Worm (Caenorhabditis elegans): ENCODE data around the gene T03F7.6.

The T03F7.6 gene

DNA sequence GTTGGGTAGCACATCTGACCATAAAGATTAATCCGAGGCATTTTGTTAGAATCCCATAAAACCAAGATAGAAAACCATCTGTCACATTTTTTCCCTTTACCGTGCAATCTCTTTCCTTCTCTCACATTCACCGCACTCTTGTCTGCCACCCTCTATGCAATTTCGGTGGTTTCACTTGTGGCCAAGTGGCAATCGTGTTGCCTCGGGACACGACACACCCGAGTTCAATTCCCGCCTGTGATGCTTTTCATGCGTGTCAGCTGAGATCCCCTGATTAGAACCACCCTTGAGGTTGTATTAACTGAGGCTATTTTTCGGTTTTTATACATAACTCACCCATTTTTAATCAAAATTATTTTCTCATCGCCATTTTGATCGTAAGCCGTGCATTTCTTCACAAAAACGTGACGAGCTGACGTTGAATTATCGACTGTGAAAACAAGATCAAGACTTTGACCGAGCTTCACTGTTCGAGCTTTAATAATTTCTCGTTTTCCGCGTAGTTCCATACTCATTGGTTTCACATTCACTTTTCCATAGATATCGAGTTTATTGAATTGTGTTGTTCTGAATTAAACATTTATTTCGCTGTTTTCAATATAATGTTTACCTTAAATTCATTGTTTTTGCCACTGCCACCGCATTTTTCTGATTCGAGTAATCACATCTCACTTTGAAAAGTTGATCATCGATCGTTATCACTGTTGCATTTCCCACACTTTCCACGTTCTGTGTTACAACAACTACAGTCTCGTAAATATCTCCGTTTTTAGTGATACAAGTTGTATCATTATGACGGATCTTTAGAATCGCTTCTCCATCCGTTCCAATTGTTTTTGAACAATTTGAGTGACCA is 19.8 kb downstream of the T03F7.6 start (continued):
- peak; percentile 87 for TF ChIP-seq snpc-4 (GFP tag; optimal IDR thresholded peaks at IDR 0.05)
- TF ChIP-seq snpc-4 (tag; optimal IDR thresholded peaks at IDR 0.05): peak; percentile 68 to 91 (median 88)
- peak; percentile 96 for TF ChIP-seq T07F8.4 (tag; optimal IDR thresholded peaks at IDR 0.05)
- TF ChIP-seq dox-1 (GFP tag; IDR thresholded peaks at IDR 0.05): peak; percentile 98
- peak; percentile 99 for TF ChIP-seq chd-7 (tag; optimal IDR thresholded peaks at IDR 0.05)
- TF ChIP-seq die-1 (tag; optimal IDR thresholded peaks at IDR 0.05): peak; percentile 98
- peak; percentile 95 for TF ChIP-seq ztf-26 (tag; optimal IDR thresholded peaks at IDR 0.05)
- peak; percentile 92 for TF ChIP-seq egl-18 (GFP tag; IDR thresholded peaks at IDR 0.05)
- TF ChIP-seq ceh-40 (GFP tag; IDR thresholded peaks at IDR 0.05): peak; percentile 96
- TF ChIP-seq F57A8.1 (GFP tag; optimal IDR thresholded peaks at IDR 0.05): peak; percentile 99
- TF ChIP-seq egrh-3 (GFP tag; IDR thresholded peaks at IDR 0.05): peak; percentile 73
- TF ChIP-seq ceh-58 (GFP tag; IDR thresholded peaks at IDR 0.05): peak; percentile 99
- peak; percentile 99 for TF ChIP-seq ceh-79 (tag; optimal IDR thresholded peaks at IDR 0.05)
- TF ChIP-seq B0019.2 (GFP tag; conservative IDR thresholded peaks at IDR 0.05): peak; percentile 87
- peak; percentile 99 for TF ChIP-seq sptf-2 (GFP tag; optimal IDR thresholded peaks at IDR 0.05)
- TF ChIP-seq lag-1 (GFP tag; IDR thresholded peaks at IDR 0.05): 0 out of 2 replicates have a peak, but pooled peaks have one; percentile 71
- peak; percentile 82 for TF ChIP-seq C06A6.2 (GFP tag; conservative IDR thresholded peaks at IDR 0.05)
- peak; percentile 88 for TF ChIP-seq Y67H2A.10 (GFP tag; conservative IDR thresholded peaks at IDR 0.05)
- peak; percentile 94 for TF ChIP-seq sea-2 (GFP tag; IDR thresholded peaks at IDR 0.05)
- TF ChIP-seq ccch-3 (GFP tag; optimal IDR thresholded peaks at IDR 0.05): peak; percentile 90
- peak; percentile 99 for TF ChIP-seq T26A5.8 (tag; optimal IDR thresholded peaks at IDR 0.05)
- TF ChIP-seq unc-62 (GFP tag; optimal IDR thresholded peaks at IDR 0.05): peak; percentile 25
- peak; percentile 99 for TF ChIP-seq ets-4 (GFP tag; optimal IDR thresholded peaks at IDR 0.05)
- TF ChIP-seq hsf-1 (GFP tag; IDR thresholded peaks at IDR 0.05): peak; percentile 78
- peak; percentile 94 for TF ChIP-seq ztf-6 (GFP tag; IDR thresholded peaks at IDR 0.05)
- peak; percentile 80 for TF ChIP-seq nhr-80 (tag; optimal IDR thresholded peaks at IDR 0.05)
- peak; percentile 99 for TF ChIP-seq nhr-120 (GFP tag; IDR thresholded peaks at IDR 0.05)
- TF ChIP-seq F52B5.7 (tag; optimal IDR thresholded peaks at IDR 0.05): peak; percentile 100
- peak; percentile 94 for TF ChIP-seq ZK185.1 (tag; optimal IDR thresholded peaks at IDR 0.05; ENCODE audit: poor library complexity, severe bottlenecking)
- peak; percentile 53 for TF ChIP-seq efl-1 (GFP tag; optimal IDR thresholded peaks at IDR 0.05)
- TF ChIP-seq F10E7.11 (tag; optimal IDR thresholded peaks at IDR 0.05): peak; percentile 99
- TF ChIP-seq aptf-3 (GFP tag; IDR thresholded peaks at IDR 0.05): peak; percentile 97
- TF ChIP-seq B0336.3 (GFP tag; IDR thresholded peaks at IDR 0.05): peak; percentile 97
- peak; percentile 95 for TF ChIP-seq ztf-28 (GFP tag; IDR thresholded peaks at IDR 0.05)
- peak; percentile 97 for TF ChIP-seq snpc-1.3 (tag; optimal IDR thresholded peaks at IDR 0.05; ENCODE audit: insufficient read depth)
- peak; percentile 93 for TF ChIP-seq unc-130 (GFP tag; optimal IDR thresholded peaks at IDR 0.05)
- no peak for TF ChIP-seq ama-1 (optimal IDR thresholded peaks at IDR 0.05)
- peak; percentile 95 to 96 for TF ChIP-seq ama-1 (GFP tag; optimal IDR thresholded peaks at IDR 0.05)
- peak; percentile 92 for TF ChIP-seq hmg-20 (GFP tag; IDR thresholded peaks at IDR 0.05)
- TF ChIP-seq pbrm-1 (GFP tag; IDR thresholded peaks at IDR 0.05): peak; percentile 94
- peak; percentile 86 for TF ChIP-seq mcd-1 (GFP tag; IDR thresholded peaks at IDR 0.05)
- peak; percentile 92 for TF ChIP-seq lsy-27 (tag; optimal IDR thresholded peaks at IDR 0.05; ENCODE audit: borderline replicate concordance, insufficient read depth)
- TF ChIP-seq nhr-179 (tag; optimal IDR thresholded peaks at IDR 0.05): peak; percentile 83
- TF ChIP-seq ztf-18 (tag; optimal IDR thresholded peaks at IDR 0.05): peak; percentile 88
- peak; percentile 90 for TF ChIP-seq madf-6 (GFP tag; IDR thresholded peaks at IDR 0.05)
- peak; percentile 65 for TF ChIP-seq ceh-91 (GFP tag; IDR thresholded peaks at IDR 0.05)
- peak; percentile 90 for TF ChIP-seq hmg-1.2 (GFP tag; IDR thresholded peaks at IDR 0.05)
- TF ChIP-seq F33H1.4 (GFP tag; IDR thresholded peaks at IDR 0.05): peak; percentile 67

Measured in whole organism, young adult.